Worm (Caenorhabditis elegans) whole organism, late embryonic: ENCODE data around the gene idpp-7.

ENCODE experiments used
- ceh-30 ChIP-seq: fragments of 150-350 bp; optimal IDR thresholded peaks from 2 replicates; lab custom pipeline; 2014; ENCODE audit warnings: missing biosample characterization, missing genetic modification characterization
- hlh-30 ChIP-seq: sonication (generic microtip); optimal IDR thresholded peaks from 2 replicates; lab custom pipeline; 2017; ENCODE audit warnings: antibody characterized with exemption, missing genetic modification characterization, missing compliant biosample characterization; ENCODE audit not compliant: insufficient read depth
- hlh-8 ChIP-seq: sonication (generic microtip); optimal IDR thresholded peaks from 2 replicates; lab custom pipeline; 2016; ENCODE audit warnings: missing genotype, missing genetic modification characterization, missing compliant biosample characterization
- lin-11 ChIP-seq: fragments of 200-800 bp; sonication (Bioruptor generic); optimal IDR thresholded peaks from 2 replicates; lab custom pipeline; 2018; ENCODE audit warnings: mild to moderate bottlenecking, missing genetic modification characterization, missing compliant biosample characterization
- nhr-11 ChIP-seq: fragments of 150-350 bp; optimal IDR thresholded peaks from 2 replicates; lab custom pipeline; 2014; ENCODE audit warnings: missing biosample characterization, missing genetic modification characterization
- tbx-7 ChIP-seq: sonication (generic microtip); optimal IDR thresholded peaks from 2 replicates; lab custom pipeline; 2016; ENCODE audit warnings: missing genotype, missing genetic modification characterization, missing compliant biosample characterization
- ztf-16 ChIP-seq: sonication (generic microtip); optimal IDR thresholded peaks from 2 replicates; lab custom pipeline; 2017; ENCODE audit warnings: missing genetic modification characterization, missing compliant biosample characterization

DNA sequence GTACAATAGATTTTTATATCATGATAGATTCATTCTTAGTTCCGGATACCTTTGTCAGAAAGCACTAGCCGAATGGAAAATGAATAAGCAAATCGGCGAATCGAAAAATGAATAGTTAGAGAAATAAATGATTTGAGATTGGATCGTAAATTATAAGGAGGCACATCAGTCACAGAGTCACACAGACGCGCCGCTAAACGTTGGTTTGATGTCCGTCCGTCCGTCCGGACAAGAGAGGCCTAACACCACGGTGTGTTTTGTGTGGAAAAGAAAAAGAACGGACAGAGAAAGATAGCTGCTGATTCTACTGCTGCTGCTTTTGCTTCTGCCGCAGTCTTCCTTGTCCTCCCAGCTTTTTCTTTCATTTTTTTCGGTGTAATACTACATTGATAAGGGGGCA is 18.8 kb upstream of the idpp-7 start:
- TF ChIP-seq hlh-30 (tag; lab: Kevin White, UChicago) (no peak), hlh-8 (tag; lab: Kevin White, UChicago) (no peak), ztf-16 (tag; lab: Kevin White, UChicago) (no peak), lin-11 (tag; lab: Kevin White, UChicago) (no peak), ceh-30 (no peak), nhr-11 (no peak), tbx-7 (tag; lab: Kevin White, UChicago) (no peak)
